ENCODE assay signal across 1 fruit fly cellular context in genomic region chr3R:21627752-21628151, dm6.
A peak's percentile ranks its signal among the peaks of the same experiment; 100 is the strongest.
TF ChIP-seq lines count a peak whose summit lies in the region.

No protein-coding gene starts in this region.

TF ChIP-seq in whole organism, embryonic, 481 proteins besides CTCF, POLR2A, EP300 and RAD21 (continued from another document):
- TF ChIP-seq ara (GFP tag; IDR thresholded peaks at IDR 0.05; lab: Robert Waterston, UW) (peak; percentile 74), Sin3A (optimal IDR thresholded peaks at IDR 0.05; lab: Kevin White, UChicago) (no peak), CG9609 (GFP tag; optimal IDR thresholded peaks at IDR 0.05; lab: Kevin White, UChicago) (no peak), Eip74EF (GFP tag; optimal IDR thresholded peaks at IDR 0.05; lab: Kevin White, UChicago) (peak in 1 of 2 experiments; percentile 20), CG9437 (GFP tag; optimal IDR thresholded peaks at IDR 0.05; lab: Kevin White, UChicago) (peak; percentile 46), CG11093 (GFP tag; IDR thresholded peaks at IDR 0.05; lab: Robert Waterston, UW) (0 out of 3 replicates have a peak, but pooled peaks have one; percentile 37), CG15696 (tag; optimal IDR thresholded peaks at IDR 0.05; lab: Kevin White, UChicago) (peak; percentile 1), HHEX (GFP tag; optimal IDR thresholded peaks at IDR 0.05; lab: Kevin White, UChicago) (peak; percentile 67), Adf1 (GFP tag; IDR thresholded peaks at IDR 0.05; lab: Robert Waterston, UW) (peak; percentile 34; the same call in 1 of the 2 replicates), CG15479 (GFP tag; optimal IDR thresholded peaks at IDR 0.05; lab: Kevin White, UChicago) (no peak), br (optimal IDR thresholded peaks at IDR 0.05; lab: Kevin White, UChicago) (no peak), ranshi (GFP tag; IDR thresholded peaks at IDR 0.05; lab: Robert Waterston, UW) (peak; percentile 67; the same call in 1 of the 2 replicates), sd (tag; optimal IDR thresholded peaks at IDR 0.05; lab: Kevin White, UChicago) (peak; percentile 70), CrebB (tag; optimal IDR thresholded peaks at IDR 0.05; lab: Kevin White, UChicago) (peak; percentile 42), Sry-δ (GFP tag; optimal IDR thresholded peaks at IDR 0.05; lab: Kevin White, UChicago) (no peak), Jarid2 (GFP tag; optimal IDR thresholded peaks at IDR 0.05; lab: Kevin White, UChicago) (no peak), CG7556 (GFP tag; optimal IDR thresholded peaks at IDR 0.05; lab: Kevin White, UChicago) (peak; percentile 78), Dbx (GFP tag; IDR thresholded peaks at IDR 0.05; lab: Robert Waterston, UW) (peak; percentile 78), cato (GFP tag; optimal IDR thresholded peaks at IDR 0.05; lab: Kevin White, UChicago; ENCODE audit: borderline replicate concordance) (no peak), CG7963 (GFP tag; IDR thresholded peaks at IDR 0.05; lab: Robert Waterston, UW; ENCODE audit: partially characterized antibody) (no peak), ash1 (GFP tag; optimal IDR thresholded peaks at IDR 0.05; lab: Kevin White, UChicago) (no peak), dati (GFP tag; IDR thresholded peaks at IDR 0.05; lab: Robert Waterston, UW) (no peak), Elba2 (GFP tag; optimal IDR thresholded peaks at IDR 0.05; lab: Kevin White, UChicago) (no peak), Nf-YA (GFP tag; IDR thresholded peaks at IDR 0.05; lab: Robert Waterston, UW) (no peak), CG6175 (GFP tag; IDR thresholded peaks at IDR 0.05; lab: Robert Waterston, UW) (no peak), bigmax (GFP tag; optimal IDR thresholded peaks at IDR 0.05; lab: Kevin White, UChicago) (no peak), chn (GFP tag; optimal IDR thresholded peaks at IDR 0.05; lab: Kevin White, UChicago) (peak; percentile 18), CG4424 (GFP tag; optimal IDR thresholded peaks at IDR 0.05; lab: Kevin White, UChicago) (peak; percentile 63), Taf1 (GFP tag; IDR thresholded peaks at IDR 0.05; lab: Robert Waterston, UW) (peak; percentile 55; the same call in 1 of the 2 replicates), CG31441 (GFP tag; IDR thresholded peaks at IDR 0.05; lab: Robert Waterston, UW) (peak; percentile 57; the same call in 1 of the 2 replicates), CG2712 (tag; optimal IDR thresholded peaks at IDR 0.05; lab: Kevin White, UChicago) (peak; percentile 78), Tbp (GFP tag; optimal IDR thresholded peaks at IDR 0.05; lab: Kevin White, UChicago) (no peak)
TF ChIP-seq in whole organism, embryonic: peak in this region for 277.
